Worm (Caenorhabditis elegans): ENCODE data around the gene marc-1.

DNA sequence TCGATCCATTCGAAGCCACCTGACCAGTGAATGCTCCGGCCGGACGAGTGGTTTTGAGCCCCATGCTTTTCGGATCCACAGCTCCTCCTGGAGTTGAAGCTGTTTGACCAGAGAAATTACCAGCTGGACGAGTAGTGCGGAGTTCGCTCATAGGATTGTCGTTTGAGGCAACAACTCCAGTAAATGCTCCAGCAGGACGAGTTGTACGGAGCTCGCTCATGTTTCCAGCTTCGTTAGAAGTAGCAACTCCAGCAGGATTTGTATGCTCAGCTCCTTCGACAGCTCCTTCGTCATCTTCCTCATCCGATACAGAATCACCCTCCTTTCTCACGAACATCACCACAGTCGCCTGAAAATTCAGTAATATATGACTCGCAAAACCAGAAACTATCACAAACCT, 14.1 kb downstream of the marc-1 start:
- no peak for TF ChIP-seq aly-2 (tag; optimal IDR thresholded peaks at IDR 0.05)
- TF ChIP-seq Y105C5A.15 (GFP tag; IDR thresholded peaks at IDR 0.05), result no peak
- TF ChIP-seq ama-1 (optimal IDR thresholded peaks at IDR 0.05), result no peak
- TF ChIP-seq mep-1 (tag; optimal IDR thresholded peaks at IDR 0.05), result no peak
- no peak for TF ChIP-seq nhr-237 (tag; optimal IDR thresholded peaks at IDR 0.05)
- no peak for TF ChIP-seq ceh-82 (tag; optimal IDR thresholded peaks at IDR 0.05)
- no peak for TF ChIP-seq fkh-10 (GFP tag; optimal IDR thresholded peaks at IDR 0.05)
- no peak for TF ChIP-seq fos-1 (tag; optimal IDR thresholded peaks at IDR 0.05)
- no peak for TF ChIP-seq unc-39 (tag; optimal IDR thresholded peaks at IDR 0.05)
- no peak for TF ChIP-seq ztf-11 (tag; optimal IDR thresholded peaks at IDR 0.05)
- TF ChIP-seq nhr-76 (tag; optimal IDR thresholded peaks at IDR 0.05), result no peak
- TF ChIP-seq nhr-11 (tag; optimal IDR thresholded peaks at IDR 0.05), result no peak

Measured in whole organism, L4 larva.